Fruit fly (Drosophila melanogaster) whole organism, wandering third instar larva: ENCODE results near the gene wb.

Experiments
- jim ChIP-seq: fragments of 175-275, 200-325 bp; sonication (Bioruptor generic); optimal IDR thresholded peaks from 2 replicates; lab custom pipeline; 2016; ENCODE audit warnings: missing biosample characterization, mild to moderate bottlenecking, missing genetic modification characterization
- psq ChIP-seq: fragments of 200-800 bp; sonication (Bioruptor generic); optimal IDR thresholded peaks from 3 replicates; lab custom pipeline; 2017; ENCODE audit warnings: missing biosample characterization, mild to moderate bottlenecking, missing genetic modification characterization, moderate library complexity
- tai ChIP-seq: sonication (Bioruptor generic); optimal IDR thresholded peaks from 2 replicates; lab custom pipeline; 2016; ENCODE audit warnings: missing biosample characterization, missing genetic modification characterization

- TF ChIP-seq tai (GFP tag; lab: Kevin White, UChicago) (no peak), psq (GFP tag; lab: Kevin White, UChicago) (no peak), jim (GFP tag; lab: Kevin White, UChicago) (no peak)
These were observed 87.8 kb downstream of the wb start for dm6 chr2L:14350587-14350986.
